Worm (Caenorhabditis elegans): Measurements from ENCODE around the gene K11H12.3.

DNA sequence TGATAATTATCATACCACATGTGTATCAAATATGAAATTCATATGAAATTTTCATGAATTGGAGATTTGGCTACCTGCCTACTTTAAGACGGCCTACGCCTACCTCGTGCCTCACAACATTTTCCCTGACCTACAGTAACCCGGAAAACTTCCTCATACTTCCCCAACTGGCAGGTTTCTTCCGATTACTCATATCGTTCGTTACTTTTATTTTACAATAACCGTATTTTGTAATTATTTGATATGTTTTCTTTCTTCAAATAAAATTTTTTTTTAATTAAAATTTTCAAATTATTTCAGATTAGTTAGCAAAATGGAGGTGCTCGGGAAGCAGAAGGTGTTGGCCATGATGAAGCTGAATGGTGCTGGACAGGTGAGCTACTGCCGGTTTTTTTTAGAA is 46.0 kb downstream of the K11H12.3 start, which contains the start of gene nhr-76:
- no peak for TF ChIP-seq sdc-2 (tag; optimal IDR thresholded peaks at IDR 0.05)
- no peak for TF ChIP-seq ceh-45 (GFP tag; IDR thresholded peaks at IDR 0.05)
- TF ChIP-seq tbx-2 (tag; optimal IDR thresholded peaks at IDR 0.05): no peak
- no peak for TF ChIP-seq ama-1 (optimal IDR thresholded peaks at IDR 0.05)
- TF ChIP-seq sox-4 (tag; optimal IDR thresholded peaks at IDR 0.05): no peak
- no peak for TF ChIP-seq lim-6 (tag; optimal IDR thresholded peaks at IDR 0.05)
- TF ChIP-seq elt-4 (tag; optimal IDR thresholded peaks at IDR 0.05): no peak
